Fruit fly (Drosophila melanogaster) whole organism, wandering third instar larva: ENCODE measurements around the gene CG17597.

ENCODE experiments used
- Abd-B ChIP-seq: fragments of >200 bp; optimal IDR thresholded peaks from 2 replicates; lab custom pipeline; 2017; ENCODE audit warnings: missing biosample characterization, missing genetic modification characterization
- Dif ChIP-seq: fragments of 200-275, 200-300 bp; sonication (Bioruptor generic); optimal IDR thresholded peaks from 2 replicates; lab custom pipeline; 2018; ENCODE audit warnings: missing biosample characterization, missing genetic modification characterization; ENCODE audit not compliant: partially characterized antibody
- N ChIP-seq: fragments of >200 bp; optimal IDR thresholded peaks from 2 replicates; lab custom pipeline; 2018; ENCODE audit warnings: missing biosample characterization, missing external identifiers, missing genetic modification characterization
- dsf ChIP-seq: sonication (Bioruptor generic); optimal IDR thresholded peaks from 2 replicates; lab custom pipeline; 2016; ENCODE audit warnings: missing biosample characterization, missing genetic modification characterization, borderline replicate concordance
- ey ChIP-seq: fragments of 200-800 bp; sonication (Bioruptor generic); optimal IDR thresholded peaks from 2 replicates; lab custom pipeline; 2016; ENCODE audit warnings: missing biosample characterization, missing genetic modification characterization
- pan ChIP-seq: fragments of >200 bp; optimal IDR thresholded peaks from 2 replicates; lab custom pipeline; 2017
- psq ChIP-seq: fragments of 200-800 bp; sonication (Bioruptor generic); optimal IDR thresholded peaks from 3 replicates; lab custom pipeline; 2017; ENCODE audit warnings: missing biosample characterization, mild to moderate bottlenecking, missing genetic modification characterization, moderate library complexity
- rgr ChIP-seq: fragments of 200-800 bp; sonication (Bioruptor generic); optimal IDR thresholded peaks from 3 replicates; lab custom pipeline; 2016; ENCODE audit warnings: missing biosample characterization, mild to moderate bottlenecking, missing genetic modification characterization
- usp ChIP-seq: fragments of >200 bp; optimal IDR thresholded peaks from 2 replicates; lab custom pipeline; 2017; ENCODE audit warnings: missing biosample characterization, missing genetic modification characterization

dm6 chr2L:18846843-18847242 lies 15.9 kb upstream of the CG17597 start:
- TF ChIP-seq usp (no peak), pan (lab: Kevin White, UChicago) (no peak), N (GFP tag; lab: Kevin White, UChicago) (no peak), psq (GFP tag; lab: Kevin White, UChicago) (no peak), Dif (GFP tag; lab: Kevin White, UChicago) (no peak), dsf (GFP tag; lab: Kevin White, UChicago) (no peak), Abd-B (GFP tag; lab: Kevin White, UChicago) (no peak), ey (no peak), rgr (no peak)
